Worm (Caenorhabditis elegans) whole organism, L4 larva: Measurements from ENCODE around the gene rmd-3.
A peak's percentile ranks its signal among the peaks of the same experiment; 100 is the strongest.

ENCODE experiments used
- F44E2.7 ChIP-seq: fragments of 200-800 bp; sonication (Bioruptor generic); IDR thresholded peaks from 2 replicates; pipeline ENCODE4 v2.1.2; 2022; ENCODE audit warnings: missing genetic modification characterization, missing compliant biosample characterization
- F49E8.2 ChIP-seq: sonication (generic microtip); optimal IDR thresholded peaks from 2 replicates; lab custom pipeline; 2016; ENCODE audit warnings: missing compliant biosample characterization, mild to moderate bottlenecking, missing genetic modification characterization, borderline replicate concordance
- T20F7.1 ChIP-seq: fragments of 200-800 bp; sonication (Bioruptor generic); optimal IDR thresholded peaks from 2 replicates; lab custom pipeline; 2018; ENCODE audit warnings: mild to moderate bottlenecking, missing genetic modification characterization, missing compliant biosample characterization
- Y105C5A.15 ChIP-seq: fragments of 200-800 bp; sonication (Bioruptor generic); IDR thresholded peaks from 2 replicates; pipeline ENCODE4 v1.3.6; 2022; ENCODE audit warnings: missing genetic modification characterization, missing compliant biosample characterization
- Y75B8A.6 ChIP-seq: fragments of 200-800 bp; sonication (Bioruptor generic); IDR thresholded peaks from 2 replicates; pipeline ENCODE4 v1.3.6; 2022; ENCODE audit warnings: missing genetic modification reagents, missing genetic modification characterization, missing compliant biosample characterization
- aly-2 ChIP-seq: sonication (generic microtip); optimal IDR thresholded peaks from 2 replicates; lab custom pipeline; 2018; ENCODE audit warnings: missing biosample characterization, missing genetic modification characterization
- arid-1 ChIP-seq: fragments of 200-800 bp; sonication (Bioruptor generic); conservative IDR thresholded peaks from 2 replicates; pipeline ENCODE4 v1.3.6; 2022; ENCODE audit warnings: missing genetic modification reagents, missing genetic modification characterization, missing compliant biosample characterization
- ceh-20 ChIP-seq: fragments of 200-800 bp; sonication (Bioruptor generic); IDR thresholded peaks from 2 replicates; pipeline ENCODE4 v1.3.6; 2022; ENCODE audit warnings: missing genetic modification reagents, missing genetic modification characterization, missing compliant biosample characterization
- ceh-32 ChIP-seq: sonication (generic microtip); optimal IDR thresholded peaks from 2 replicates; lab custom pipeline; 2016; ENCODE audit warnings: mild to moderate bottlenecking, missing genetic modification characterization, missing compliant biosample characterization; ENCODE audit not compliant: poor library complexity
- ceh-44 ChIP-seq: fragments of 200-800 bp; sonication (Bioruptor generic); IDR thresholded peaks from 2 replicates; pipeline ENCODE4 v1.3.6; 2022; ENCODE audit warnings: missing genetic modification reagents, missing genetic modification characterization, missing compliant biosample characterization
- ceh-62 ChIP-seq: sonication (generic microtip); optimal IDR thresholded peaks from 2 replicates; lab custom pipeline; 2017; ENCODE audit warnings: missing biosample characterization, missing genetic modification characterization
- ctbp-1 ChIP-seq: fragments of 200-800 bp; sonication (Bioruptor generic); IDR thresholded peaks from 2 replicates; pipeline ENCODE4 v1.3.6; 2022; ENCODE audit warnings: missing genetic modification reagents, missing genetic modification characterization, missing compliant biosample characterization
- daf-12 ChIP-seq: fragments of 150-350 bp; optimal IDR thresholded peaks from 2 replicates; lab custom pipeline; 2014; ENCODE audit warnings: missing biosample characterization, missing genetic modification reagents, missing genetic modification characterization
- daf-16 ChIP-seq, 3 experiments: sonication (generic microtip); optimal IDR thresholded peaks; 2 replicates each; lab custom pipeline; 2016 to 2017; ENCODE audit warnings: missing genetic modification characterization in 3 of 3, missing genetic modification reagents in 3 of 3, mild to moderate bottlenecking in 2 of 3, missing compliant biosample characterization in 2 of 3, missing biosample characterization in 1 of 3, moderate library complexity in 1 of 3
- duxl-1 ChIP-seq: sonication (generic microtip); optimal IDR thresholded peaks from 2 replicates; lab custom pipeline; 2016; ENCODE audit warnings: mild to moderate bottlenecking, missing genetic modification characterization, moderate library complexity, missing compliant biosample characterization; ENCODE audit not compliant: poor library complexity
- egl-27 ChIP-seq: sonication (generic microtip); optimal IDR thresholded peaks from 3 replicates; lab custom pipeline; 2017; ENCODE audit warnings: missing biosample characterization, missing genetic modification reagents, missing genetic modification characterization
- egl-43 ChIP-seq: fragments of 200-800 bp; sonication (Bioruptor generic); IDR thresholded peaks from 2 replicates; pipeline ENCODE4 v1.3.6; 2022; ENCODE audit warnings: missing genetic modification reagents, missing genetic modification characterization, missing compliant biosample characterization
- gei-8 ChIP-seq: fragments of 200-800 bp; sonication (Bioruptor generic); optimal IDR thresholded peaks from 2 replicates; lab custom pipeline; 2018; ENCODE audit warnings: mild to moderate bottlenecking, missing genetic modification characterization, missing compliant biosample characterization
- hlh-11 ChIP-seq: fragments of 200-800 bp; sonication (Bioruptor generic); optimal IDR thresholded peaks from 2 replicates; lab custom pipeline; 2018; ENCODE audit warnings: mild to moderate bottlenecking, missing genetic modification characterization, missing compliant biosample characterization
- hmg-1.1 ChIP-seq: fragments of 200-800 bp; sonication (Bioruptor generic); IDR thresholded peaks from 2 replicates; pipeline ENCODE4 v1.3.6; 2022; ENCODE audit warnings: missing genetic modification reagents, missing genetic modification characterization, missing compliant biosample characterization
- lim-7 ChIP-seq: fragments of 200-800 bp; sonication (Bioruptor generic); IDR thresholded peaks from 2 replicates; pipeline ENCODE4 v1.3.6; 2022; ENCODE audit warnings: missing genetic modification characterization, missing compliant biosample characterization
- lin-1 ChIP-seq: fragments of 200-800 bp; sonication (Bioruptor generic); IDR thresholded peaks from 2 replicates; pipeline ENCODE4 v1.3.6; 2022; ENCODE audit warnings: missing genetic modification reagents, missing genetic modification characterization, missing compliant biosample characterization
- lin-38 ChIP-seq: fragments of 200-800 bp; sonication (Bioruptor generic); IDR thresholded peaks from 2 replicates; pipeline ENCODE4 v1.3.6; 2022; ENCODE audit warnings: missing genetic modification reagents, missing genetic modification characterization, missing compliant biosample characterization
- lsy-2 ChIP-seq, 2 experiments: fragments of 150-350 bp in 1 of 2; sonication (generic microtip) in 1 of 2; optimal IDR thresholded peaks; 2 replicates each; lab custom pipeline; 2014 to 2017; ENCODE audit warnings: missing biosample characterization in 2 of 2, missing genetic modification characterization in 2 of 2
- mdl-1 ChIP-seq, 2 experiments: fragments of 150-350 bp in 1 of 2; sonication (generic microtip) in 1 of 2; optimal IDR thresholded peaks; 2 replicates each; lab custom pipeline; 2014 to 2017; ENCODE audit warnings: missing biosample characterization in 2 of 2, missing genetic modification characterization in 2 of 2
- mep-1 ChIP-seq: fragments of 150-350 bp; sonication (generic microtip); optimal IDR thresholded peaks from 3 replicates; lab custom pipeline; 2014; ENCODE audit warnings: missing biosample characterization, missing genetic modification characterization
- mes-2 ChIP-seq: sonication (generic microtip); optimal IDR thresholded peaks from 2 replicates; lab custom pipeline; 2016; ENCODE audit warnings: missing genotype, mild to moderate bottlenecking, missing genetic modification characterization, missing compliant biosample characterization; ENCODE audit not compliant: poor library complexity, severe bottlenecking
- mxl-2 ChIP-seq: fragments of 200-800 bp; sonication (Bioruptor generic); conservative IDR thresholded peaks from 2 replicates; pipeline ENCODE4 v1.3.6; 2022; ENCODE audit warnings: missing genetic modification reagents, missing genetic modification characterization, missing compliant biosample characterization
- nhr-11 ChIP-seq: fragments of 150-350 bp; optimal IDR thresholded peaks from 2 replicates; lab custom pipeline; 2014; ENCODE audit warnings: missing biosample characterization, missing genetic modification characterization
- nhr-111 ChIP-seq: fragments of 200-800 bp; sonication (Bioruptor generic); optimal IDR thresholded peaks from 2 replicates; lab custom pipeline; 2018; ENCODE audit warnings: mild to moderate bottlenecking, missing genetic modification characterization, missing compliant biosample characterization
- nhr-25 ChIP-seq: sonication (generic microtip); optimal IDR thresholded peaks from 2 replicates; lab custom pipeline; 2017; ENCODE audit warnings: missing genetic modification characterization, mild to moderate bottlenecking, missing compliant biosample characterization, antibody characterized with exemption, moderate library complexity, borderline replicate concordance; ENCODE audit not compliant: insufficient read depth
- nhr-28 ChIP-seq: fragments of 150-350 bp; optimal IDR thresholded peaks from 2 replicates; lab custom pipeline; 2014; ENCODE audit warnings: missing biosample characterization, missing genetic modification characterization
- nhr-41 ChIP-seq: fragments of 200-800 bp; sonication (Bioruptor generic); IDR thresholded peaks from 2 replicates; pipeline ENCODE4 v1.3.6; 2022; ENCODE audit warnings: missing genetic modification reagents, missing genetic modification characterization, missing compliant biosample characterization
- nhr-6 ChIP-seq: fragments of 150-350 bp; optimal IDR thresholded peaks from 2 replicates; lab custom pipeline; 2014; ENCODE audit warnings: missing biosample characterization, missing genetic modification characterization
- pha-4 ChIP-seq, 2 experiments: fragments of 150-350 bp in 1 of 2; fragments of 200-800 bp in 1 of 2; sonication (Bioruptor generic) in 1 of 2; IDR thresholded peaks in 1 of 2; optimal IDR thresholded peaks in 1 of 2; 2 replicates each; pipeline versions ENCODE4 v1.3.6 to Lab custom; 2014 to 2022; ENCODE audit warnings: missing genetic modification characterization in 2 of 2, missing genetic modification reagents in 2 of 2, missing biosample characterization in 1 of 2, missing compliant biosample characterization in 1 of 2
- pqm-1 ChIP-seq: sonication (generic microtip); optimal IDR thresholded peaks from 2 replicates; lab custom pipeline; 2017; ENCODE audit warnings: missing biosample characterization, missing genetic modification characterization
- rbr-2 ChIP-seq: sonication (generic microtip); optimal IDR thresholded peaks from 2 replicates; lab custom pipeline; 2016; ENCODE audit warnings: missing genotype, missing genetic modification characterization, missing compliant biosample characterization
- sdz-12 ChIP-seq: fragments of 200-800 bp; sonication (Bioruptor generic); optimal IDR thresholded peaks from 2 replicates; lab custom pipeline; 2018; ENCODE audit warnings: mild to moderate bottlenecking, missing genetic modification characterization, missing compliant biosample characterization
- snpc-1.2 ChIP-seq: fragments of 200-800 bp; sonication (Bioruptor generic); IDR thresholded peaks from 2 replicates; pipeline ENCODE4 v1.3.6; 2022; ENCODE audit warnings: missing genetic modification reagents, missing genetic modification characterization, missing compliant biosample characterization
- unc-39 ChIP-seq: sonication (generic microtip); optimal IDR thresholded peaks from 2 replicates; lab custom pipeline; 2017; ENCODE audit warnings: missing biosample characterization, missing genetic modification characterization
- unc-62 ChIP-seq, 3 experiments: fragments of 150-350 bp in 1 of 3; sonication (generic microtip); optimal IDR thresholded peaks in 2 of 3; peaks in 1 of 3; 1 replicate in 1 of 3; 2 replicates in 2 of 3; lab custom pipeline; 2014 to 2017; ENCODE audit warnings: missing biosample characterization in 3 of 3, missing genetic modification characterization in 3 of 3, missing genetic modification reagents in 3 of 3, missing genotype in 1 of 3
- zfp-2 ChIP-seq: sonication (generic microtip); optimal IDR thresholded peaks from 2 replicates; lab custom pipeline; 2016; ENCODE audit warnings: mild to moderate bottlenecking, missing genetic modification characterization, missing compliant biosample characterization
- ztf-11 ChIP-seq: fragments of 150-350 bp; optimal IDR thresholded peaks from 2 replicates; lab custom pipeline; 2014; ENCODE audit warnings: missing biosample characterization, missing genetic modification characterization
- ztf-7 ChIP-seq: fragments of 150-350 bp; optimal IDR thresholded peaks from 2 replicates; lab custom pipeline; 2014; ENCODE audit warnings: missing biosample characterization, missing genetic modification characterization

rmd-3 gene

ce11 chrII:11307332-11307731 is 32.1 kb downstream of the rmd-3 start (continued):
- peak; percentile 27 for TF ChIP-seq nhr-28 (tag; lab: Kevin White, UChicago)
- TF ChIP-seq daf-12 (tag; lab: Kevin White, UChicago): no peak
- no peak for TF ChIP-seq nhr-111 (GFP tag; lab: Kevin White, UChicago)
- TF ChIP-seq gei-8 (GFP tag; lab: Kevin White, UChicago): no peak
- TF ChIP-seq sdz-12 (GFP tag; lab: Kevin White, UChicago): no peak
- peak; percentile 19 for TF ChIP-seq hlh-11 (tag; lab: Kevin White, UChicago)
- TF ChIP-seq nhr-41 (GFP tag; lab: Robert Waterston, UW): no peak

DNA sequence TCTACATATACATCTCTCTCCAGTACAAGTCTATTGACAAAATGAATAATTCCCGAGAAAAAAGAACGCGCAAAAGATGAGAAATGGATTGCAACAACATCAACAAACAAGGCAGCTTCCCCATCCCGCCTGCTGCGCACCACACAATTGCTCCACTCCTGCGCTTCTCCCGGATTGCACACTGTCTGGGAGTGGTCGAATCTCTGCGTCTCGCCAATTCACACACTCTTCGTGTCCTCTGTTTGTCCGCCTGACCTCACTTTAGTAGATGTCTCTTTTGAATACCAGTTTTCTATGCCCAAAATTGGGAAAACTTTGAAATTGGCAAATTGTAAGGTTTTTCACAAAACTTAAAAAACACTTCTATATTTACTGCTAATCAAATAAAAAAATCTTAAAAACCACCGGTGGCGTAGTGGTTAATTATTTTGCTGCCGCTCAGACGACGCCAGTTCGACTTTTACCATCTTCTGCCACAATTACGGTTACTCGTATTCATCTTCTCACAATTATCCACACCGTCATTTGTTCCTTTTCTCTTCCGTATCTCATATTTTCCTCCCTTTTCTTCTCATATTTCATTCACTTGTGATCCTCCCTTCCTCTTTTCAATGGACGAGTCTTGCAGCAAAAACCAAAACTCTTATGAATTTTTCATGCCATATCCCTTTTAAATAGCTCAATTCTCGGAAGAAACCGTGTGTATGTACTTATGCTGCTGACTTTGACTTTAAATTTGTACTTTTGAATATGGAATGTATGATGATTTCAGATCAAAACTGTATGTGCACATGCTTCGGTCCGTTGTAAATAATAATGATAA is 33.6 kb downstream of the rmd-3 start, which contains the start of gene rsf-1:
TSS of gene rsf-1 (plus strand) at position 773 of the 823 bp plus-strand sequence.
- no peak for TF ChIP-seq egl-27
- no peak for TF ChIP-seq lim-7 (GFP tag; lab: Robert Waterston, UW)
- TF ChIP-seq pqm-1 (tag; lab: Kevin White, UChicago): no peak
- TF ChIP-seq mxl-2: no peak
- peak; percentile 55; the same call in 1 of the 2 replicates for TF ChIP-seq pha-4 (GFP tag; IDR thresholded peaks at IDR 0.05; lab: Robert Waterston, UW)
- TF ChIP-seq pha-4 (tag; optimal IDR thresholded peaks at IDR 0.05; lab: Kevin White, UChicago): no peak
- no peak for TF ChIP-seq duxl-1 (tag; lab: Kevin White, UChicago)
- no peak for TF ChIP-seq ztf-11 (tag; lab: Kevin White, UChicago)
- no peak for TF ChIP-seq lin-1
- no peak for TF ChIP-seq nhr-25
- no peak for TF ChIP-seq unc-39
- TF ChIP-seq ceh-32 (tag; lab: Kevin White, UChicago): no peak
- peak; percentile 58; the same call in 1 of the 2 replicates for TF ChIP-seq arid-1 (GFP tag; lab: Robert Waterston, UW)
- peak; percentile 44 for TF ChIP-seq rbr-2 (tag; lab: Kevin White, UChicago)
- TF ChIP-seq egl-43 (GFP tag; lab: Robert Waterston, UW): no peak
- 0 out of 2 replicates have a peak, but pooled peaks have one; percentile 47 for TF ChIP-seq F44E2.7 (GFP tag; lab: Robert Waterston, UW)
- TF ChIP-seq aly-2: no peak
- no peak for TF ChIP-seq Y105C5A.15 (GFP tag; lab: Robert Waterston, UW)
- no peak for TF ChIP-seq ceh-44 (GFP tag; lab: Robert Waterston, UW)
- TF ChIP-seq ctbp-1: peak; percentile 34; the same call in 1 of the 2 replicates
- TF ChIP-seq ceh-62 (tag; lab: Kevin White, UChicago): no peak
- peak; percentile 59 for TF ChIP-seq hmg-1.1 (GFP tag; lab: Robert Waterston, UW)
- TF ChIP-seq nhr-6 (tag; lab: Kevin White, UChicago): no peak
- no peak for TF ChIP-seq zfp-2 (tag; lab: Kevin White, UChicago)
- TF ChIP-seq ztf-7: no peak
- TF ChIP-seq F49E8.2 (tag; lab: Kevin White, UChicago): no peak
- TF ChIP-seq mes-2: peak; percentile 51
- TF ChIP-seq T20F7.1: no peak
- no peak for TF ChIP-seq daf-16 (GFP tag; optimal IDR thresholded peaks at IDR 0.05; lab: Kevin White, UChicago)
- peak; percentile 20 for TF ChIP-seq daf-16 (tag; optimal IDR thresholded peaks at IDR 0.05; lab: Kevin White, UChicago)
- TF ChIP-seq mep-1: peak; percentile 19
- no peak for TF ChIP-seq mdl-1 (tag; optimal IDR thresholded peaks at IDR 0.05; lab: Kevin White, UChicago)
- peak in 1 of 2 experiments; percentile 41 for TF ChIP-seq lsy-2 (tag; optimal IDR thresholded peaks at IDR 0.05; lab: Kevin White, UChicago)
- TF ChIP-seq daf-12 (tag; lab: Kevin White, UChicago): no peak
- no peak for TF ChIP-seq nhr-11 (tag; lab: Kevin White, UChicago)
- no peak for TF ChIP-seq snpc-1.2 (GFP tag; lab: Robert Waterston, UW)
- TF ChIP-seq unc-62 (GFP tag; optimal IDR thresholded peaks at IDR 0.05 in 1 of 2; lab: Kevin White, UChicago): peak in 1 of 2 experiments; percentile 60
- TF ChIP-seq unc-62 (tag; optimal IDR thresholded peaks at IDR 0.05; lab: Kevin White, UChicago): no peak
- peak; percentile 40; the same call in 1 of the 2 replicates for TF ChIP-seq lin-38 (GFP tag; lab: Robert Waterston, UW)
- TF ChIP-seq Y75B8A.6: no peak
- no peak for TF ChIP-seq ceh-20
